Worm (Caenorhabditis elegans) whole organism, young adult: ENCODE data around the gene fkb-1.

Source experiments
- F10E7.11 ChIP-seq: sonication (generic microtip); optimal IDR thresholded peaks from 2 replicates; lab custom pipeline; 2017; ENCODE audit warnings: mild to moderate bottlenecking, missing genetic modification characterization, moderate library complexity, missing compliant biosample characterization
- ama-1 ChIP-seq, 3 experiments: fragments of 150-350 bp in 1 of 3; sonication (generic microtip) in 2 of 3; optimal IDR thresholded peaks; 2 replicates each; lab custom pipeline; 2014 to 2018; ENCODE audit warnings: missing biosample characterization in 2 of 3, missing genetic modification characterization in 2 of 3, missing genetic modification reagents in 2 of 3
- ceh-91 ChIP-seq: fragments of 200-800 bp; sonication (Bioruptor generic); IDR thresholded peaks from 2 replicates; pipeline ENCODE4 v1.3.6; 2022; ENCODE audit warnings: missing genetic modification reagents, missing genetic modification characterization, missing compliant biosample characterization
- chd-7 ChIP-seq: sonication (generic microtip); optimal IDR thresholded peaks from 2 replicates; lab custom pipeline; 2016; ENCODE audit warnings: mild to moderate bottlenecking, missing genetic modification characterization, moderate library complexity, missing compliant biosample characterization
- dox-1 ChIP-seq: fragments of 200-800 bp; sonication (Bioruptor generic); IDR thresholded peaks from 2 replicates; pipeline ENCODE4 v1.3.6; 2022; ENCODE audit warnings: missing genetic modification reagents, missing genetic modification characterization, missing compliant biosample characterization
- unc-62 ChIP-seq: fragments of 150-350 bp; optimal IDR thresholded peaks from 2 replicates; lab custom pipeline; 2014; ENCODE audit warnings: missing biosample characterization, missing genetic modification reagents, missing genetic modification characterization

DNA sequence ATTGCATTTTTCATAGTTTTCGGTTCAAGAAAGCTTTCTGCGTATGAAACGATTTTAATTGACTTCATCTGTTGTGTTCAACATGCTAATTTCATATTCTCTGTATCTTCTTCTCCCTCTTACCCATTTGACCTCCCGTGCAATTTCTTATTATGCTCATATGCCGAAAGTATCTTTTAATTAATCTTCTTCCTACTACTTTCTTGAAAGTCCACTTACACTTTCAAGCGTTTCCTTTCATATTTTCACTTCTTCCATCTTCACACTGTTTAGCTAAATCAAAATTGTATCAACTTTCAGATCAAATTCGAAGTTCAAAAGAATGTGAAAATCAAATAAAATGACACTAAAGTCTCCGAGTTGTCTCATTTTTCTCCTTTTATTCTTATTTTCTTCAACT is 45.7 kb upstream of the fkb-1 start, which contains the start of gene F13H10.5:
- TF ChIP-seq dox-1 (GFP tag; lab: Robert Waterston, UW) (no peak), ceh-91 (no peak), unc-62 (GFP tag; lab: Kevin White, UChicago) (no peak), ama-1 (optimal IDR thresholded peaks at IDR 0.05; lab: Kevin White, UChicago) (no peak), ama-1 (GFP tag; optimal IDR thresholded peaks at IDR 0.05; lab: Kevin White, UChicago) (no peak), F10E7.11 (tag; lab: Kevin White, UChicago) (no peak), chd-7 (tag; lab: Kevin White, UChicago) (no peak)
